Worm (Caenorhabditis elegans) whole organism, L3 larva: ENCODE results near the gene ctsa-1.2.

ENCODE experiments used
- ZK546.5 ChIP-seq: sonication (generic microtip); optimal IDR thresholded peaks from 2 replicates; lab custom pipeline; 2017; ENCODE audit warnings: missing biosample characterization, missing genetic modification characterization
- ama-1 ChIP-seq: fragments of 150-350 bp; optimal IDR thresholded peaks from 2 replicates; lab custom pipeline; 2018
- ceh-82 ChIP-seq: fragments of 150-350 bp; optimal IDR thresholded peaks from 2 replicates; lab custom pipeline; 2014; ENCODE audit warnings: missing biosample characterization, missing genetic modification characterization
- daf-12 ChIP-seq: fragments of 150-350 bp; optimal IDR thresholded peaks from 2 replicates; lab custom pipeline; 2014; ENCODE audit warnings: missing biosample characterization, missing genetic modification reagents, missing genetic modification characterization
- fkh-10 ChIP-seq: sonication (generic microtip); optimal IDR thresholded peaks from 2 replicates; lab custom pipeline; 2017; ENCODE audit warnings: missing biosample characterization, missing genetic modification reagents, missing genetic modification characterization
- fos-1 ChIP-seq: fragments of 150-350 bp; optimal IDR thresholded peaks from 2 replicates; lab custom pipeline; 2014; ENCODE audit warnings: missing biosample characterization, missing genetic modification characterization
- lin-15B ChIP-seq: fragments of 150-350 bp; optimal IDR thresholded peaks from 2 replicates; lab custom pipeline; 2014; ENCODE audit warnings: missing biosample characterization, missing genetic modification characterization
- nhr-12 ChIP-seq: fragments of 150-350 bp; optimal IDR thresholded peaks from 2 replicates; lab custom pipeline; 2014; ENCODE audit warnings: missing biosample characterization, missing genetic modification characterization
- nhr-237 ChIP-seq: fragments of 150-350 bp; optimal IDR thresholded peaks from 2 replicates; lab custom pipeline; 2014; ENCODE audit warnings: missing biosample characterization, missing genetic modification characterization
- nhr-28 ChIP-seq: fragments of 150-350 bp; optimal IDR thresholded peaks from 2 replicates; lab custom pipeline; 2014; ENCODE audit warnings: missing biosample characterization, missing genetic modification characterization
- nhr-77 ChIP-seq: fragments of 150-350 bp; optimal IDR thresholded peaks from 2 replicates; lab custom pipeline; 2014; ENCODE audit warnings: missing biosample characterization, missing genetic modification characterization
- unc-39 ChIP-seq: sonication (generic microtip); optimal IDR thresholded peaks from 4 replicates; lab custom pipeline; 2017; ENCODE audit warnings: missing biosample characterization, missing genetic modification characterization
- zag-1 ChIP-seq: fragments of 150-350 bp; optimal IDR thresholded peaks from 2 replicates; lab custom pipeline; 2014; ENCODE audit warnings: missing biosample characterization, missing genetic modification characterization
- ztf-4 ChIP-seq: fragments of 150-350 bp; optimal IDR thresholded peaks from 2 replicates; lab custom pipeline; 2014; ENCODE audit warnings: missing biosample characterization, missing genetic modification characterization

ce11 chrII:11742320-11742719, 3.2 kb downstream of the ctsa-1.2 start:
- TF ChIP-seq fkh-10, result no peak
- TF ChIP-seq lin-15B (tag; lab: Kevin White, UChicago), result no peak
- no peak for TF ChIP-seq unc-39 (tag; lab: Kevin White, UChicago)
- no peak for TF ChIP-seq nhr-12 (tag; lab: Kevin White, UChicago)
- TF ChIP-seq fos-1 (tag; lab: Kevin White, UChicago), result no peak
- no peak for TF ChIP-seq nhr-28
- TF ChIP-seq zag-1 (tag; lab: Kevin White, UChicago), result no peak
- TF ChIP-seq nhr-237, result no peak
- TF ChIP-seq ztf-4 (tag; lab: Kevin White, UChicago), result no peak
- TF ChIP-seq ama-1 (lab: Kevin White, UChicago), result no peak
- no peak for TF ChIP-seq ZK546.5
- TF ChIP-seq nhr-77 (tag; lab: Kevin White, UChicago), result no peak
- no peak for TF ChIP-seq daf-12 (tag; lab: Kevin White, UChicago)
- no peak for TF ChIP-seq ceh-82 (tag; lab: Kevin White, UChicago)
